Fruit fly (Drosophila melanogaster) whole organism, prepupa: Measurements from ENCODE around the gene CG13724.

ENCODE experiments used
- CG11902 ChIP-seq: fragments of 200-800 bp; sonication (Bioruptor generic); optimal IDR thresholded peaks from 3 replicates; lab custom pipeline; 2016; ENCODE audit warnings: missing biosample characterization, missing genetic modification characterization
- CG16779 ChIP-seq: fragments of 200-800 bp; sonication (Bioruptor generic); optimal IDR thresholded peaks from 3 replicates; lab custom pipeline; 2017; ENCODE audit warnings: missing biosample characterization, mild to moderate bottlenecking, missing genetic modification characterization
- CG34406 ChIP-seq: fragments of 200-800 bp; sonication (Bioruptor generic); optimal IDR thresholded peaks from 3 replicates; lab custom pipeline; 2016; ENCODE audit warnings: missing biosample characterization, missing genetic modification characterization
- CG6792 ChIP-seq: fragments of 200-800 bp; sonication (Bioruptor generic); optimal IDR thresholded peaks from 3 replicates; lab custom pipeline; 2016; ENCODE audit warnings: missing biosample characterization, missing genetic modification characterization
- CG9139 ChIP-seq: fragments of 200-800 bp; sonication (Bioruptor generic); optimal IDR thresholded peaks from 3 replicates; lab custom pipeline; 2017; ENCODE audit warnings: missing biosample characterization, mild to moderate bottlenecking, missing genetic modification characterization
- Hr38 ChIP-seq: sonication (Bioruptor generic); optimal IDR thresholded peaks from 2 replicates; lab custom pipeline; 2016; ENCODE audit warnings: missing biosample characterization, missing genetic modification characterization
- Hr4 ChIP-seq: fragments of 200-800 bp; sonication (Bioruptor generic); optimal IDR thresholded peaks from 3 replicates; lab custom pipeline; 2016; ENCODE audit warnings: missing biosample characterization, missing genetic modification characterization
- Sox102F ChIP-seq: fragments of 200-800 bp; sonication (Bioruptor generic); optimal IDR thresholded peaks from 2 replicates; lab custom pipeline; 2016; ENCODE audit warnings: missing biosample characterization, mild to moderate bottlenecking, missing genetic modification characterization
- achi ChIP-seq: fragments of 200-800 bp; sonication (Bioruptor generic); optimal IDR thresholded peaks from 3 replicates; lab custom pipeline; 2016; ENCODE audit warnings: missing biosample characterization, missing genetic modification characterization
- dac ChIP-seq: fragments of 200-800 bp; sonication (Bioruptor generic); optimal IDR thresholded peaks from 2 replicates; lab custom pipeline; 2017; ENCODE audit warnings: missing biosample characterization, mild to moderate bottlenecking, missing genetic modification characterization
- dsx ChIP-seq: fragments of 200-800 bp; optimal IDR thresholded peaks from 3 replicates; lab custom pipeline; 2019; ENCODE audit warnings: missing biosample characterization, mild to moderate bottlenecking, missing genetic modification characterization, moderate library complexity; ENCODE audit not compliant: poor library complexity, severe bottlenecking
- esn ChIP-seq: fragments of 200-800 bp; sonication (Bioruptor generic); optimal IDR thresholded peaks from 2 replicates; lab custom pipeline; 2016; ENCODE audit warnings: missing biosample characterization, mild to moderate bottlenecking, missing genetic modification characterization, moderate library complexity
- spab ChIP-seq: fragments of 200-800 bp; sonication (Bioruptor generic); optimal IDR thresholded peaks from 2 replicates; lab custom pipeline; 2017; ENCODE audit warnings: missing biosample characterization, mild to moderate bottlenecking, missing genetic modification characterization, missing genetic modification reagents

- TF ChIP-seq achi (no peak), Sox102F (GFP tag; lab: Kevin White, UChicago) (no peak), dsx (GFP tag; lab: Kevin White, UChicago) (no peak), CG9139 (GFP tag; lab: Kevin White, UChicago) (no peak), esn (GFP tag; lab: Kevin White, UChicago) (no peak), Hr38 (no peak), CG6792 (GFP tag; lab: Kevin White, UChicago) (no peak), spab (no peak), CG34406 (no peak), CG16779 (no peak), dac (GFP tag; lab: Kevin White, UChicago) (no peak), CG11902 (no peak), Hr4 (GFP tag; lab: Kevin White, UChicago) (no peak)
These were observed at the start of gene CG13724 for dm6 chr3L:17322541-17322940.
